Worm (Caenorhabditis elegans): ENCODE measurements around the gene sdz-10.

- no peak for TF ChIP-seq pha-4 (tag; optimal IDR thresholded peaks at IDR 0.05)
- TF ChIP-seq unc-39 (tag; optimal IDR thresholded peaks at IDR 0.05), result no peak
- no peak for TF ChIP-seq nhr-76 (tag; optimal IDR thresholded peaks at IDR 0.05)
- TF ChIP-seq elt-1 (tag; optimal IDR thresholded peaks at IDR 0.05; ENCODE audit: borderline replicate concordance, insufficient read depth), result no peak
- TF ChIP-seq lsy-2 (tag; optimal IDR thresholded peaks at IDR 0.05), result no peak
- no peak for TF ChIP-seq hlh-1 (tag; optimal IDR thresholded peaks at IDR 0.05)
- TF ChIP-seq ces-1 (GFP tag; optimal IDR thresholded peaks at IDR 0.05), result no peak
- no peak for TF ChIP-seq nhr-12 (tag; optimal IDR thresholded peaks at IDR 0.05)
- no peak for TF ChIP-seq ztf-11 (tag; optimal IDR thresholded peaks at IDR 0.05)
- no peak for TF ChIP-seq unc-62 (GFP tag; optimal IDR thresholded peaks at IDR 0.05)
- TF ChIP-seq nhr-237 (tag; optimal IDR thresholded peaks at IDR 0.05), result no peak
Observed at ce11 chrII:2783380-2783779, 11.3 kb upstream of the sdz-10 start.
